Worm (Caenorhabditis elegans) whole organism, L4 larva: ENCODE data around the gene mrps-17.

Experiments
- F26F4.8 ChIP-seq: fragments of 200-800 bp; sonication (Bioruptor generic); conservative IDR thresholded peaks from 2 replicates; pipeline ENCODE4 v1.3.6; 2022; ENCODE audit warnings: missing genetic modification characterization, missing compliant biosample characterization
- F49E8.2 ChIP-seq: sonication (generic microtip); optimal IDR thresholded peaks from 2 replicates; lab custom pipeline; 2016; ENCODE audit warnings: missing compliant biosample characterization, mild to moderate bottlenecking, missing genetic modification characterization, borderline replicate concordance
- R02D3.7 ChIP-seq: fragments of 150-350 bp; sonication (generic microtip); optimal IDR thresholded peaks from 3 replicates; lab custom pipeline; 2014; ENCODE audit warnings: missing biosample characterization, missing genetic modification characterization
- T26A8.4 ChIP-seq: fragments of 200-800 bp; sonication (Bioruptor generic); IDR thresholded peaks from 2 replicates; pipeline ENCODE4 v1.3.6; 2022; ENCODE audit warnings: missing genetic modification characterization, missing compliant biosample characterization
- Y105C5A.15 ChIP-seq: fragments of 200-800 bp; sonication (Bioruptor generic); IDR thresholded peaks from 2 replicates; pipeline ENCODE4 v1.3.6; 2022; ENCODE audit warnings: missing genetic modification characterization, missing compliant biosample characterization
- Y48G9A.11 ChIP-seq: fragments of 200-800 bp; sonication (Bioruptor generic); IDR thresholded peaks from 2 replicates; pipeline ENCODE4 v1.3.6; 2022; ENCODE audit warnings: missing genetic modification reagents, missing genetic modification characterization, missing compliant biosample characterization
- aha-1 ChIP-seq: fragments of 150-350 bp; peaks from one replicate; lab custom pipeline; 2014; ENCODE audit warnings: missing biosample characterization, missing genetic modification characterization
- ama-1 ChIP-seq: fragments of 150-350 bp; optimal IDR thresholded peaks from 2 replicates; lab custom pipeline; 2014; ENCODE audit warnings: inconsistent platforms, mixed read lengths
- arid-1 ChIP-seq: fragments of 200-800 bp; sonication (Bioruptor generic); conservative IDR thresholded peaks from 2 replicates; pipeline ENCODE4 v1.3.6; 2022; ENCODE audit warnings: missing genetic modification reagents, missing genetic modification characterization, missing compliant biosample characterization
- ceh-62 ChIP-seq: sonication (generic microtip); optimal IDR thresholded peaks from 2 replicates; lab custom pipeline; 2017; ENCODE audit warnings: missing biosample characterization, missing genetic modification characterization
- ctbp-1 ChIP-seq: fragments of 200-800 bp; sonication (Bioruptor generic); IDR thresholded peaks from 2 replicates; pipeline ENCODE4 v1.3.6; 2022; ENCODE audit warnings: missing genetic modification reagents, missing genetic modification characterization, missing compliant biosample characterization
- daf-16 ChIP-seq, 3 experiments: sonication (generic microtip); optimal IDR thresholded peaks; 2 replicates each; lab custom pipeline; 2016 to 2017; ENCODE audit warnings: missing genetic modification characterization in 3 of 3, missing genetic modification reagents in 3 of 3, mild to moderate bottlenecking in 2 of 3, missing compliant biosample characterization in 2 of 3, missing biosample characterization in 1 of 3, moderate library complexity in 1 of 3
- daf-19 ChIP-seq: fragments of 200-800 bp; sonication (Bioruptor generic); conservative IDR thresholded peaks from 2 replicates; pipeline ENCODE4 v1.3.6; 2022; ENCODE audit warnings: missing genetic modification characterization, missing compliant biosample characterization
- dmd-6 ChIP-seq: fragments of 200-800 bp; sonication (Bioruptor generic); IDR thresholded peaks from 2 replicates; pipeline ENCODE4 v1.3.6; 2022; ENCODE audit warnings: missing genetic modification reagents, missing genetic modification characterization, missing compliant biosample characterization
- dpl-1 ChIP-seq: fragments of 150-350 bp; optimal IDR thresholded peaks from 2 replicates; lab custom pipeline; 2014; ENCODE audit warnings: missing biosample characterization, missing genetic modification reagents, missing genetic modification characterization
- dve-1 ChIP-seq: sonication (generic microtip); optimal IDR thresholded peaks from 2 replicates; lab custom pipeline; 2017; ENCODE audit warnings: antibody characterized with exemption, mild to moderate bottlenecking, missing genetic modification characterization, missing compliant biosample characterization; ENCODE audit not compliant: insufficient read depth
- egl-43 ChIP-seq: fragments of 200-800 bp; sonication (Bioruptor generic); IDR thresholded peaks from 2 replicates; pipeline ENCODE4 v1.3.6; 2022; ENCODE audit warnings: missing genetic modification reagents, missing genetic modification characterization, missing compliant biosample characterization
- hif-1 ChIP-seq, 2 experiments: sonication (generic microtip); optimal IDR thresholded peaks; 2 replicates each; lab custom pipeline; 2016 to 2017; ENCODE audit warnings: missing compliant biosample characterization in 2 of 2, missing genetic modification characterization in 2 of 2, missing genetic modification reagents in 2 of 2, missing genotype in 2 of 2, mild to moderate bottlenecking in 1 of 2
- hlh-11 ChIP-seq: fragments of 200-800 bp; sonication (Bioruptor generic); optimal IDR thresholded peaks from 2 replicates; lab custom pipeline; 2018; ENCODE audit warnings: mild to moderate bottlenecking, missing genetic modification characterization, missing compliant biosample characterization
- hmg-1.1 ChIP-seq: fragments of 200-800 bp; sonication (Bioruptor generic); IDR thresholded peaks from 2 replicates; pipeline ENCODE4 v1.3.6; 2022; ENCODE audit warnings: missing genetic modification reagents, missing genetic modification characterization, missing compliant biosample characterization
- jun-1 ChIP-seq: fragments of 150-350 bp; optimal IDR thresholded peaks from 2 replicates; lab custom pipeline; 2014; ENCODE audit warnings: missing biosample characterization, missing genetic modification reagents, missing genetic modification characterization
- lin-1 ChIP-seq: fragments of 200-800 bp; sonication (Bioruptor generic); IDR thresholded peaks from 2 replicates; pipeline ENCODE4 v1.3.6; 2022; ENCODE audit warnings: missing genetic modification reagents, missing genetic modification characterization, missing compliant biosample characterization
- lin-38 ChIP-seq: fragments of 200-800 bp; sonication (Bioruptor generic); IDR thresholded peaks from 2 replicates; pipeline ENCODE4 v1.3.6; 2022; ENCODE audit warnings: missing genetic modification reagents, missing genetic modification characterization, missing compliant biosample characterization
- lir-3 ChIP-seq: sonication (generic microtip); optimal IDR thresholded peaks from 2 replicates; lab custom pipeline; 2016; ENCODE audit warnings: mild to moderate bottlenecking, missing genetic modification characterization, missing compliant biosample characterization
- lsy-2 ChIP-seq, 2 experiments: fragments of 150-350 bp in 1 of 2; sonication (generic microtip) in 1 of 2; optimal IDR thresholded peaks; 2 replicates each; lab custom pipeline; 2014 to 2017; ENCODE audit warnings: missing biosample characterization in 2 of 2, missing genetic modification characterization in 2 of 2
- mdl-1 ChIP-seq, 2 experiments: fragments of 150-350 bp in 1 of 2; sonication (generic microtip) in 1 of 2; optimal IDR thresholded peaks; 2 replicates each; lab custom pipeline; 2014 to 2017; ENCODE audit warnings: missing biosample characterization in 2 of 2, missing genetic modification characterization in 2 of 2
- mep-1 ChIP-seq: fragments of 150-350 bp; sonication (generic microtip); optimal IDR thresholded peaks from 3 replicates; lab custom pipeline; 2014; ENCODE audit warnings: missing biosample characterization, missing genetic modification characterization
- mes-2 ChIP-seq: sonication (generic microtip); optimal IDR thresholded peaks from 2 replicates; lab custom pipeline; 2016; ENCODE audit warnings: missing genotype, mild to moderate bottlenecking, missing genetic modification characterization, missing compliant biosample characterization; ENCODE audit not compliant: poor library complexity, severe bottlenecking
- mxl-2 ChIP-seq: fragments of 200-800 bp; sonication (Bioruptor generic); conservative IDR thresholded peaks from 2 replicates; pipeline ENCODE4 v1.3.6; 2022; ENCODE audit warnings: missing genetic modification reagents, missing genetic modification characterization, missing compliant biosample characterization
- mxl-3 ChIP-seq: fragments of 200-800 bp; sonication (Bioruptor generic); optimal IDR thresholded peaks from 2 replicates; lab custom pipeline; 2018; ENCODE audit warnings: mild to moderate bottlenecking, missing genetic modification characterization, missing compliant biosample characterization
- nhr-102 ChIP-seq: sonication (generic microtip); optimal IDR thresholded peaks from 2 replicates; lab custom pipeline; 2016; ENCODE audit warnings: mild to moderate bottlenecking, missing genetic modification characterization, moderate library complexity, missing compliant biosample characterization
- nhr-237 ChIP-seq: sonication (generic microtip); optimal IDR thresholded peaks from 2 replicates; lab custom pipeline; 2017; ENCODE audit warnings: missing biosample characterization, missing genetic modification characterization
- nhr-28 ChIP-seq: fragments of 150-350 bp; optimal IDR thresholded peaks from 2 replicates; lab custom pipeline; 2014; ENCODE audit warnings: missing biosample characterization, missing genetic modification characterization
- nhr-6 ChIP-seq: fragments of 150-350 bp; optimal IDR thresholded peaks from 2 replicates; lab custom pipeline; 2014; ENCODE audit warnings: missing biosample characterization, missing genetic modification characterization
- pha-4 ChIP-seq, 2 experiments: fragments of 150-350 bp in 1 of 2; fragments of 200-800 bp in 1 of 2; sonication (Bioruptor generic) in 1 of 2; IDR thresholded peaks in 1 of 2; optimal IDR thresholded peaks in 1 of 2; 2 replicates each; pipeline versions ENCODE4 v1.3.6 to Lab custom; 2014 to 2022; ENCODE audit warnings: missing genetic modification characterization in 2 of 2, missing genetic modification reagents in 2 of 2, missing biosample characterization in 1 of 2, missing compliant biosample characterization in 1 of 2
- pqm-1 ChIP-seq: sonication (generic microtip); optimal IDR thresholded peaks from 2 replicates; lab custom pipeline; 2017; ENCODE audit warnings: missing biosample characterization, missing genetic modification characterization
- rbr-2 ChIP-seq: sonication (generic microtip); optimal IDR thresholded peaks from 2 replicates; lab custom pipeline; 2016; ENCODE audit warnings: missing genotype, missing genetic modification characterization, missing compliant biosample characterization
- snpc-1.2 ChIP-seq: fragments of 200-800 bp; sonication (Bioruptor generic); IDR thresholded peaks from 2 replicates; pipeline ENCODE4 v1.3.6; 2022; ENCODE audit warnings: missing genetic modification reagents, missing genetic modification characterization, missing compliant biosample characterization
- spr-1 ChIP-seq: sonication (generic microtip); optimal IDR thresholded peaks from 2 replicates; lab custom pipeline; 2016; ENCODE audit warnings: mild to moderate bottlenecking, missing genetic modification characterization, missing compliant biosample characterization
- tra-1 ChIP-seq: fragments of 200-800 bp; sonication (Bioruptor generic); IDR thresholded peaks from 2 replicates; pipeline ENCODE4 v1.3.6; 2022; ENCODE audit warnings: missing genetic modification reagents, missing genetic modification characterization, missing compliant biosample characterization
- unc-130 ChIP-seq: sonication (generic microtip); optimal IDR thresholded peaks from 2 replicates; lab custom pipeline; 2016; ENCODE audit warnings: missing genetic modification reagents, missing genetic modification characterization, missing compliant biosample characterization
- unc-62 ChIP-seq, 3 experiments: fragments of 150-350 bp in 1 of 3; sonication (generic microtip); optimal IDR thresholded peaks in 2 of 3; peaks in 1 of 3; 1 replicate in 1 of 3; 2 replicates in 2 of 3; lab custom pipeline; 2014 to 2017; ENCODE audit warnings: missing biosample characterization in 3 of 3, missing genetic modification characterization in 3 of 3, missing genetic modification reagents in 3 of 3, missing genotype in 1 of 3
- zfp-3 ChIP-seq: fragments of 200-800 bp; sonication (Bioruptor generic); conservative IDR thresholded peaks from 2 replicates; pipeline ENCODE4 v1.3.6; 2022; ENCODE audit warnings: missing genetic modification reagents, missing genetic modification characterization, missing compliant biosample characterization

mrps-17 gene

ce11 chrIII:6444335-6444734 is 12.7 kb upstream of the mrps-17 start, which contains the start of gene C05D11.13 (continued):
- no peak for TF ChIP-seq pha-4 (GFP tag; IDR thresholded peaks at IDR 0.05; lab: Robert Waterston, UW)
- peak; percentile 77 for TF ChIP-seq pha-4 (tag; optimal IDR thresholded peaks at IDR 0.05; lab: Kevin White, UChicago)
- TF ChIP-seq mes-2 (tag; lab: Kevin White, UChicago), result peak; percentile 56
- TF ChIP-seq arid-1 (GFP tag; lab: Robert Waterston, UW), result 0 out of 2 replicates have a peak, but pooled peaks have one; percentile 27
- TF ChIP-seq dve-1 (tag; lab: Kevin White, UChicago), result peak; percentile 64
- TF ChIP-seq unc-62 (GFP tag; optimal IDR thresholded peaks at IDR 0.05 in 1 of 2; lab: Kevin White, UChicago), result no peak
- no peak for TF ChIP-seq unc-62 (tag; optimal IDR thresholded peaks at IDR 0.05; lab: Kevin White, UChicago)
- TF ChIP-seq tra-1 (GFP tag; lab: Robert Waterston, UW), result no peak
- TF ChIP-seq jun-1 (tag; lab: Kevin White, UChicago), result no peak
- TF ChIP-seq lir-3 (tag; lab: Kevin White, UChicago), result no peak
- TF ChIP-seq nhr-237 (tag; lab: Kevin White, UChicago), result no peak
- no peak for TF ChIP-seq R02D3.7
- peak in 1 of 2 experiments; percentile 86 for TF ChIP-seq lsy-2 (tag; optimal IDR thresholded peaks at IDR 0.05; lab: Kevin White, UChicago)
- TF ChIP-seq nhr-6 (tag; lab: Kevin White, UChicago), result peak; percentile 54
- no peak for TF ChIP-seq ceh-62 (tag; lab: Kevin White, UChicago)
- no peak for TF ChIP-seq egl-43 (GFP tag; lab: Robert Waterston, UW)
- TF ChIP-seq mxl-2 (GFP tag; lab: Robert Waterston, UW), result no peak
- peak; percentile 37 for TF ChIP-seq rbr-2 (tag; lab: Kevin White, UChicago)
- peak; percentile 58 for TF ChIP-seq lin-38 (GFP tag; lab: Robert Waterston, UW)
- TF ChIP-seq F49E8.2 (tag; lab: Kevin White, UChicago), result no peak
- no peak for TF ChIP-seq daf-19 (GFP tag; lab: Robert Waterston, UW)
- peak; percentile 63; the same call in 1 of the 2 replicates for TF ChIP-seq T26A8.4
- peak in 1 of 2 experiments; percentile 32 for TF ChIP-seq daf-16 (GFP tag; optimal IDR thresholded peaks at IDR 0.05; lab: Kevin White, UChicago)
- TF ChIP-seq daf-16 (tag; optimal IDR thresholded peaks at IDR 0.05; lab: Kevin White, UChicago), result peak; percentile 45
- peak; percentile 49 for TF ChIP-seq hlh-11 (tag; lab: Kevin White, UChicago)
- no peak for TF ChIP-seq spr-1
- TF ChIP-seq hmg-1.1 (GFP tag; lab: Robert Waterston, UW), result peak; percentile 34; the same call in 1 of the 2 replicates
- peak; percentile 28 to 74 for TF ChIP-seq mdl-1 (tag; optimal IDR thresholded peaks at IDR 0.05; lab: Kevin White, UChicago)
- peak; percentile 42 for TF ChIP-seq mxl-3 (GFP tag; lab: Kevin White, UChicago)
- 0 out of 2 replicates have a peak, but pooled peaks have one; percentile 33 for TF ChIP-seq Y105C5A.15 (GFP tag; lab: Robert Waterston, UW)
- peak; percentile 39 for TF ChIP-seq nhr-102

ce11 chrIII:6442305-6443125 is 10.9 kb upstream of the mrps-17 start, which contains the start of gene mel-32:
TSS of gene mel-32 (minus strand) at chrIII:6443000.
- peak; percentile 5 for TF ChIP-seq hlh-11 (tag; lab: Kevin White, UChicago)
- no peak for TF ChIP-seq F26F4.8
- peak in 1 of 2 experiments; percentile 6 for TF ChIP-seq hif-1 (tag; optimal IDR thresholded peaks at IDR 0.05; lab: Kevin White, UChicago)
- no peak for TF ChIP-seq aha-1
- TF ChIP-seq zfp-3 (GFP tag; lab: Robert Waterston, UW), result no peak
- 0 out of 2 replicates have a peak, but pooled peaks have one; percentile 20 for TF ChIP-seq hmg-1.1 (GFP tag; lab: Robert Waterston, UW)
- peak; percentile 40 for TF ChIP-seq ama-1 (lab: Kevin White, UChicago)
- 0 out of 2 replicates have a peak, but pooled peaks have one; percentile 34 for TF ChIP-seq snpc-1.2 (GFP tag; lab: Robert Waterston, UW)
- no peak for TF ChIP-seq ctbp-1 (GFP tag; lab: Robert Waterston, UW)
- TF ChIP-seq nhr-28 (tag; lab: Kevin White, UChicago), result peak; percentile 24
- peak; percentile 7 for TF ChIP-seq mep-1 (tag; lab: Kevin White, UChicago)
- TF ChIP-seq dmd-6 (GFP tag; lab: Robert Waterston, UW), result peak; percentile 31
- TF ChIP-seq Y48G9A.11 (GFP tag; lab: Robert Waterston, UW), result peak; percentile 58; the same call in 1 of the 2 replicates
- no peak for TF ChIP-seq daf-16 (GFP tag; optimal IDR thresholded peaks at IDR 0.05; lab: Kevin White, UChicago)
- peak; percentile 74 for TF ChIP-seq daf-16 (tag; optimal IDR thresholded peaks at IDR 0.05; lab: Kevin White, UChicago)
- peak; percentile 58 for TF ChIP-seq lin-38 (GFP tag; lab: Robert Waterston, UW)
- peak in 1 of 2 experiments; percentile 43 for TF ChIP-seq lsy-2 (tag; optimal IDR thresholded peaks at IDR 0.05; lab: Kevin White, UChicago)
- TF ChIP-seq lin-1, result peak; percentile 10; the same call in 1 of the 2 replicates
- TF ChIP-seq unc-130, result peak; percentile 62
- TF ChIP-seq dve-1 (tag; lab: Kevin White, UChicago), result peak; percentile 76
- no peak for TF ChIP-seq mdl-1 (tag; optimal IDR thresholded peaks at IDR 0.05; lab: Kevin White, UChicago)
- peak; percentile 81 for TF ChIP-seq pqm-1 (tag; lab: Kevin White, UChicago)
- TF ChIP-seq dpl-1, result peak; percentile 65
